Fruit fly (Drosophila melanogaster): ENCODE results near the gene CG31673.
A peak's percentile ranks its signal among the peaks of the same experiment; 100 is the strongest.

The CG31673 gene

DNA sequence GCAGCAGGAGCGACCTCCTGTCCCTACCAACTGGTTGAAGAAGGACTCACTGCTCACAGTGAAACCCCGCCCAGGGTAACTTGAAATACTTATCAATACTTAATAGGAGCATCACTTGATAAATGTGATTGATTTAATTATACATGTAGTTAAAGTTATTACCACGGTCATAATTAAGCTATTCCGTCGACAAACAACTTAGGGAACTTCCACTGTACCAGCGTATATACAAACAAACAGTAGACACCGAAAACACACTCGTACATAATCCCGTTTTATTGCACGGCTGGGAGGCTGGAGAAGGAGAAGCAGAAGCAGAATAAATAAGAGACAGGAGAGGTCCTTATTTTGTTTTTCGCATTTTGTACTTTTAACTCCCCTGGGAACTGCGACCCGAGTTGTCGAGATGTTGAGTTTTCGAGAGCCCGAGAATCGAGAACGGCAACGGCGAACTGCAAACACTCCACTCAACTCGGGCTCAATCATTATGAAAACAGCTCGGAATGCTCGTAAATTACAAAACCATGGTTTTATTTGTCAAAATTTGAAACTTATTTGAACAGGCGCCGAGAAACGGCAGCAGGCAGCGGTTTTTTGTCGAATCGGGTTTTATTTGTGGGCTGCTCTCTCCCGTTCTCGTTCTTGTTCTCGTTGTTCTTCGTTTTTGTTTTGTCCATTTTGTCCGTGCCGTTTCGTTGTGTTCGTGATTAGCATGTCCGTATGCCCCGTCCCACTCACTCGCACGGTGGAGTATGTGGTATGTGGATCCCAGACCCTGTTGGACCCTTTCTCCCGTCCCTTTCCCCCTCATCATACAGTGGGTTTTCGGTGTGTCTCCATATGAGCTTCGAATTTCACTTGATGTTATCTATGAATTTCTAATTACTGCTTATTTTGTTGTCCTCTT lies 29.2 kb upstream of the CG31673 start (continued):
- peak; percentile 77 for TF ChIP-seq CG17359 (tag; optimal IDR thresholded peaks at IDR 0.05)
- no peak for TF ChIP-seq Hmx (GFP tag; optimal IDR thresholded peaks at IDR 0.05)
- TF ChIP-seq CG7786 (GFP tag; optimal IDR thresholded peaks at IDR 0.05), result peak; percentile 88
- no peak for TF ChIP-seq CG3838 (GFP tag; optimal IDR thresholded peaks at IDR 0.05)
- TF ChIP-seq Hey (tag; optimal IDR thresholded peaks at IDR 0.05), result peak; percentile 38
- peak in 1 of 3 experiments; percentile 59 for TF ChIP-seq lola (GFP tag; optimal IDR thresholded peaks at IDR 0.05)
- TF ChIP-seq CG17328 (GFP tag; IDR thresholded peaks at IDR 0.05), result peak; percentile 47
- peak; percentile 83 for TF ChIP-seq CHES-1-like (GFP tag; optimal IDR thresholded peaks at IDR 0.05)
- TF ChIP-seq CG17802 (tag; optimal IDR thresholded peaks at IDR 0.05), result peak; percentile 31
- peak; percentile 59 for TF ChIP-seq Max (GFP tag; optimal IDR thresholded peaks at IDR 0.05)
- TF ChIP-seq CG8089 (GFP tag; optimal IDR thresholded peaks at IDR 0.05), result peak; percentile 37
- peak; percentile 62 for TF ChIP-seq CG10366 (GFP tag; IDR thresholded peaks at IDR 0.05)
- peak; percentile 94 for TF ChIP-seq CG13894 (tag; optimal IDR thresholded peaks at IDR 0.05)
- 0 out of 2 replicates have a peak, but pooled peaks have one; percentile 20 for TF ChIP-seq CkIIα-i1 (GFP tag; IDR thresholded peaks at IDR 0.05)
- peak; percentile 93 for TF ChIP-seq CG12769 (tag; optimal IDR thresholded peaks at IDR 0.05)
- peak; percentile 88 for TF ChIP-seq gro (GFP tag; optimal IDR thresholded peaks at IDR 0.05)
- peak; percentile 14 for TF ChIP-seq CG6654 (GFP tag; optimal IDR thresholded peaks at IDR 0.05)
- TF ChIP-seq sqz (GFP tag; optimal IDR thresholded peaks at IDR 0.05), result peak; percentile 24
- TF ChIP-seq Dip2 (GFP tag; IDR thresholded peaks at IDR 0.05), result no peak
- peak; percentile 73 for TF ChIP-seq psq (GFP tag; optimal IDR thresholded peaks at IDR 0.05)
- peak; percentile 62 for TF ChIP-seq ems (GFP tag; optimal IDR thresholded peaks at IDR 0.05)
- TF ChIP-seq CG16863 (GFP tag; optimal IDR thresholded peaks at IDR 0.05), result peak; percentile 74
- no peak for TF ChIP-seq CG15479 (GFP tag; optimal IDR thresholded peaks at IDR 0.05)
- TF ChIP-seq dmrt11E (tag; optimal IDR thresholded peaks at IDR 0.05), result peak; percentile 68
- TF ChIP-seq CG9437 (GFP tag; optimal IDR thresholded peaks at IDR 0.05), result peak; percentile 41
- no peak for TF ChIP-seq dimm (GFP tag; IDR thresholded peaks at IDR 0.05)
- peak; percentile 62 for TF ChIP-seq CG4730 (GFP tag; IDR thresholded peaks at IDR 0.05)
- TF ChIP-seq Jarid2 (GFP tag; optimal IDR thresholded peaks at IDR 0.05), result peak; percentile 3
- 0 out of 3 replicates have a peak, but pooled peaks have one; percentile 70 for TF ChIP-seq so (GFP tag; IDR thresholded peaks at IDR 0.05)
- TF ChIP-seq vvl (GFP tag; IDR thresholded peaks at IDR 0.05), result peak; percentile 89
- TF ChIP-seq Bdp1 (GFP tag; optimal IDR thresholded peaks at IDR 0.05), result peak; percentile 66
- no peak for TF ChIP-seq gfzf (GFP tag; optimal IDR thresholded peaks at IDR 0.05)
- peak; percentile 78 for TF ChIP-seq NfI (GFP tag; optimal IDR thresholded peaks at IDR 0.05)
- TF ChIP-seq ato (GFP tag; IDR thresholded peaks at IDR 0.05; ENCODE audit: partially characterized antibody), result no peak
- TF ChIP-seq CG1832 (GFP tag; optimal IDR thresholded peaks at IDR 0.05), result peak; percentile 51
- no peak for TF ChIP-seq CG30020 (tag; optimal IDR thresholded peaks at IDR 0.05)
- TF ChIP-seq Nf-YA (GFP tag; IDR thresholded peaks at IDR 0.05), result 0 out of 2 replicates have a peak, but pooled peaks have one; percentile 37
- TF ChIP-seq CG2120 (GFP tag; optimal IDR thresholded peaks at IDR 0.05), result peak; percentile 94
- TF ChIP-seq jing (GFP tag; optimal IDR thresholded peaks at IDR 0.05), result peak; percentile 61
- TF ChIP-seq CG14014 (GFP tag; IDR thresholded peaks at IDR 0.05), result peak; percentile 82
- peak; percentile 68 for TF ChIP-seq Abd-B (GFP tag; optimal IDR thresholded peaks at IDR 0.05)
- peak; percentile 69 for TF ChIP-seq Myb (GFP tag; optimal IDR thresholded peaks at IDR 0.05)
- TF ChIP-seq dm (GFP tag; optimal IDR thresholded peaks at IDR 0.05), result peak; percentile 23
- TF ChIP-seq tx (GFP tag; optimal IDR thresholded peaks at IDR 0.05), result peak; percentile 70
- peak; percentile 75 for TF ChIP-seq dmrt99B (tag; optimal IDR thresholded peaks at IDR 0.05)
- TF ChIP-seq salm (tag; optimal IDR thresholded peaks at IDR 0.05), result no peak
- TF ChIP-seq sug (tag; optimal IDR thresholded peaks at IDR 0.05), result peak; percentile 71
- peak; percentile 38 for TF ChIP-seq CG18011 (GFP tag; optimal IDR thresholded peaks at IDR 0.05)

All from whole organism, embryonic.